Worm (Caenorhabditis elegans) whole organism, young adult: ENCODE measurements around the gene wah-1.
"Not testable (repeated sequence)": the region's sequence is repeated elsewhere in the genome, so short reads cannot be mapped to it uniquely, and the experiment has no call there.

ENCODE experiments used
- D2030.7 ChIP-seq: fragments of 200-800 bp; sonication (Bioruptor generic); IDR thresholded peaks from 2 replicates; pipeline ENCODE4 v1.3.6; 2022; ENCODE audit warnings: missing genetic modification reagents, missing genetic modification characterization, missing compliant biosample characterization
- F10E7.11 ChIP-seq: sonication (generic microtip); optimal IDR thresholded peaks from 2 replicates; lab custom pipeline; 2017; ENCODE audit warnings: mild to moderate bottlenecking, missing genetic modification characterization, moderate library complexity, missing compliant biosample characterization
- F37B4.10 ChIP-seq: fragments of 200-800 bp; sonication (Bioruptor generic); IDR thresholded peaks from 2 replicates; pipeline ENCODE4 v1.3.6; 2022; ENCODE audit warnings: missing genetic modification characterization, missing compliant biosample characterization
- F55B11.4 ChIP-seq: sonication (generic microtip); optimal IDR thresholded peaks from 2 replicates; lab custom pipeline; 2016; ENCODE audit warnings: missing compliant biosample characterization, missing genetic modification characterization, borderline replicate concordance; ENCODE audit not compliant: insufficient read depth
- F57C9.4 ChIP-seq: sonication (generic microtip); optimal IDR thresholded peaks from 2 replicates; lab custom pipeline; 2017; ENCODE audit warnings: mild to moderate bottlenecking, missing genetic modification characterization, missing compliant biosample characterization
- Y79H2A.3 ChIP-seq: fragments of 200-800 bp; sonication (Bioruptor generic); conservative IDR thresholded peaks from 2 replicates; pipeline ENCODE4 v1.3.6; 2022; ENCODE audit warnings: missing genetic modification reagents, missing genetic modification characterization, missing compliant biosample characterization
- ama-1 ChIP-seq, 3 experiments: fragments of 150-350 bp in 1 of 3; sonication (generic microtip) in 2 of 3; optimal IDR thresholded peaks; 2 replicates each; lab custom pipeline; 2014 to 2018; ENCODE audit warnings: missing biosample characterization in 2 of 3, missing genetic modification characterization in 2 of 3, missing genetic modification reagents in 2 of 3
- attf-6 ChIP-seq: fragments of 200-800 bp; sonication (Bioruptor generic); IDR thresholded peaks from 2 replicates; pipeline ENCODE4 v1.3.6; 2022; ENCODE audit warnings: missing genetic modification reagents, missing genetic modification characterization, missing compliant biosample characterization
- cebp-1 ChIP-seq, 2 experiments: fragments of 200-800 bp in 1 of 2; sonication (Bioruptor generic) in 1 of 2; sonication (generic microtip) in 1 of 2; IDR thresholded peaks in 1 of 2; optimal IDR thresholded peaks in 1 of 2; 2 replicates each; pipeline versions ENCODE4 v1.3.6 to Lab custom; 2017 to 2022; ENCODE audit warnings: missing compliant biosample characterization in 2 of 2, missing genetic modification characterization in 2 of 2, mild to moderate bottlenecking in 1 of 2, missing genetic modification reagents in 1 of 2, moderate library complexity in 1 of 2
- ceh-27 ChIP-seq: fragments of 200-800 bp; sonication (Bioruptor generic); optimal IDR thresholded peaks from 2 replicates; lab custom pipeline; 2018; ENCODE audit warnings: mild to moderate bottlenecking, missing genetic modification characterization, moderate library complexity, missing compliant biosample characterization
- ceh-91 ChIP-seq: fragments of 200-800 bp; sonication (Bioruptor generic); IDR thresholded peaks from 2 replicates; pipeline ENCODE4 v1.3.6; 2022; ENCODE audit warnings: missing genetic modification reagents, missing genetic modification characterization, missing compliant biosample characterization
- die-1 ChIP-seq: sonication (generic microtip); optimal IDR thresholded peaks from 2 replicates; lab custom pipeline; 2016; ENCODE audit warnings: missing genotype, mild to moderate bottlenecking, missing genetic modification characterization, missing compliant biosample characterization
- dox-1 ChIP-seq: fragments of 200-800 bp; sonication (Bioruptor generic); IDR thresholded peaks from 2 replicates; pipeline ENCODE4 v1.3.6; 2022; ENCODE audit warnings: missing genetic modification reagents, missing genetic modification characterization, missing compliant biosample characterization
- dpl-1 ChIP-seq: fragments of 150-350 bp; optimal IDR thresholded peaks from 2 replicates; lab custom pipeline; 2014; ENCODE audit warnings: missing biosample characterization, missing genetic modification reagents, missing genetic modification characterization
- egrh-3 ChIP-seq: fragments of 200-800 bp; sonication (Bioruptor generic); IDR thresholded peaks from 2 replicates; pipeline ENCODE4 v1.3.6; 2022; ENCODE audit warnings: missing genetic modification reagents, missing genetic modification characterization, missing compliant biosample characterization
- him-1 ChIP-seq: sonication (generic microtip); optimal IDR thresholded peaks from 2 replicates; lab custom pipeline; 2016; ENCODE audit warnings: missing genotype, missing genetic modification reagents, missing genetic modification characterization, missing compliant biosample characterization
- hsf-1 ChIP-seq: fragments of 200-800 bp; sonication (Bioruptor generic); IDR thresholded peaks from 2 replicates; pipeline ENCODE4 v1.3.6; 2022; ENCODE audit warnings: missing genetic modification reagents, missing genetic modification characterization, missing compliant biosample characterization
- lin-35 ChIP-seq, 3 experiments: fragments of 150-350 bp in 2 of 3; sonication (generic microtip) in 1 of 3; optimal IDR thresholded peaks; 2 replicates each; lab custom pipeline; 2014 to 2018; ENCODE audit warnings: missing biosample characterization in 3 of 3, missing genetic modification characterization in 3 of 3, missing genetic modification reagents in 3 of 3
- lir-1 ChIP-seq: fragments of 200-800 bp; sonication (Bioruptor generic); conservative IDR thresholded peaks from 2 replicates; pipeline ENCODE4 v1.3.6; 2022; ENCODE audit warnings: missing genetic modification reagents, missing genetic modification characterization, missing compliant biosample characterization
- lsy-27 ChIP-seq: sonication (generic microtip); optimal IDR thresholded peaks from 2 replicates; lab custom pipeline; 2017; ENCODE audit warnings: missing genetic modification characterization, mild to moderate bottlenecking, missing compliant biosample characterization, antibody characterized with exemption, missing genotype, borderline replicate concordance; ENCODE audit not compliant: insufficient read depth
- madf-10 ChIP-seq: sonication (generic microtip); optimal IDR thresholded peaks from 2 replicates; lab custom pipeline; 2016; ENCODE audit warnings: mild to moderate bottlenecking, missing genetic modification characterization, missing compliant biosample characterization
- madf-6 ChIP-seq: fragments of 200-800 bp; sonication (Bioruptor generic); IDR thresholded peaks from 2 replicates; pipeline ENCODE4 v1.3.6; 2022; ENCODE audit warnings: missing genetic modification reagents, missing genetic modification characterization, missing compliant biosample characterization
- mxl-1 ChIP-seq: sonication (generic microtip); optimal IDR thresholded peaks from 2 replicates; lab custom pipeline; 2016; ENCODE audit warnings: missing genetic modification characterization, missing compliant biosample characterization
- nfya-2 ChIP-seq: fragments of 200-800 bp; sonication (Bioruptor generic); IDR thresholded peaks from 2 replicates; pipeline ENCODE4 v1.3.6; 2022; ENCODE audit warnings: missing genetic modification reagents, missing genetic modification characterization, missing compliant biosample characterization
- nfyb-1 ChIP-seq: fragments of 200-800 bp; sonication (Bioruptor generic); IDR thresholded peaks from 2 replicates; pipeline ENCODE4 v1.3.6; 2022; ENCODE audit warnings: missing genetic modification reagents, missing genetic modification characterization, missing compliant biosample characterization
- nhr-27 ChIP-seq: fragments of 200-800 bp; sonication (Bioruptor generic); optimal IDR thresholded peaks from 2 replicates; lab custom pipeline; 2018; ENCODE audit warnings: mild to moderate bottlenecking, missing genetic modification characterization, moderate library complexity, missing compliant biosample characterization
- nhr-90 ChIP-seq: sonication (generic microtip); optimal IDR thresholded peaks from 2 replicates; lab custom pipeline; 2016; ENCODE audit warnings: missing genotype, mild to moderate bottlenecking, missing genetic modification characterization, missing compliant biosample characterization
- pbrm-1 ChIP-seq: fragments of 200-800 bp; sonication (Bioruptor generic); IDR thresholded peaks from 2 replicates; pipeline ENCODE4 v1.3.6; 2022; ENCODE audit warnings: missing genetic modification reagents, missing genetic modification characterization, missing compliant biosample characterization
- rpc-1 ChIP-seq, 2 experiments: fragments of 150-350 bp in 1 of 2; sonication (generic microtip) in 1 of 2; optimal IDR thresholded peaks; 2 replicates each; lab custom pipeline; 2014 to 2018; ENCODE audit warnings: missing biosample characterization in 1 of 2, missing genetic modification characterization in 1 of 2, missing genetic modification reagents in 1 of 2, missing genotype in 1 of 2
- tlf-1 ChIP-seq: fragments of 200-800 bp; sonication (Bioruptor generic); optimal IDR thresholded peaks from 2 replicates; lab custom pipeline; 2018; ENCODE audit warnings: mild to moderate bottlenecking, missing genetic modification characterization, missing compliant biosample characterization
- unc-62 ChIP-seq: fragments of 150-350 bp; optimal IDR thresholded peaks from 2 replicates; lab custom pipeline; 2014; ENCODE audit warnings: missing biosample characterization, missing genetic modification reagents, missing genetic modification characterization
- xnd-1 ChIP-seq: sonication (generic microtip); optimal IDR thresholded peaks from 2 replicates; lab custom pipeline; 2016; ENCODE audit warnings: missing genotype, missing genetic modification reagents, missing genetic modification characterization, missing compliant biosample characterization
- zfh-2 ChIP-seq: fragments of 200-800 bp; sonication (Bioruptor generic); conservative IDR thresholded peaks from 2 replicates; pipeline ENCODE4 v1.3.6; 2022; ENCODE audit warnings: missing genetic modification reagents, missing genetic modification characterization, missing compliant biosample characterization
- ztf-25 ChIP-seq: fragments of 200-800 bp; sonication (Bioruptor generic); IDR thresholded peaks from 2 replicates; pipeline ENCODE4 v1.3.6; 2022; ENCODE audit warnings: missing genetic modification reagents, missing genetic modification characterization, missing compliant biosample characterization

Gene wah-1

ce11 chrIII:11991654-11992292 lies 1.8 kb downstream of the wah-1 start:
- TF ChIP-seq zfh-2 (GFP tag; lab: Robert Waterston, UW) (peak; percentile 81), ceh-27 (GFP tag; lab: Kevin White, UChicago) (no peak), madf-10 (tag; lab: Kevin White, UChicago) (no peak), egrh-3 (GFP tag; lab: Robert Waterston, UW) (peak; percentile 13; the same call in 1 of the 2 replicates), ama-1 (optimal IDR thresholded peaks at IDR 0.05; lab: Kevin White, UChicago) (no peak), ama-1 (GFP tag; optimal IDR thresholded peaks at IDR 0.05; lab: Kevin White, UChicago) (no peak)

DNA sequence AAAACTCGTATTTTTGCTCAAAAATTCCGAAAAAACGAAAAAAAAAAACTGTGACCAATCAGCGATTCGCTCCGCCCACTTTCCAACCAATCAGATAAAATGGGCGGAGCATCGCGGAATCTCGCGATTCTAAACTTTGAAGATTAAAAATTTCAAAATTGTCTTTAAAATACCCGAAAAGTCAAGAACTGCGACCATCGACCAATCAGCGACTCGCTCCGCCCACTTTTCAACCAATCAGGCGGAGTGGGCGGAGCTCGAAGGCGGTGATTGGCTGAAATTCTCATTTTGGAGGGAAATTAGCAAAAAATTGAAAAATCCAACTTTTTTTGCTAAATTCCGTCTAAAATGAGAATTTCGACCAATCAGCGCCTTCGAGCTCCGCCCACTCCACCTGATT lies 5.8 kb downstream of the wah-1 start:
- peak; percentile 61; the same call in 1 of the 2 replicates for TF ChIP-seq nfyb-1 (GFP tag; lab: Robert Waterston, UW)
- TF ChIP-seq F37B4.10 (GFP tag; lab: Robert Waterston, UW): 0 out of 2 replicates have a peak, but pooled peaks have one; percentile 24
- no peak for TF ChIP-seq mxl-1 (tag; lab: Kevin White, UChicago)
- no peak for TF ChIP-seq dpl-1
- TF ChIP-seq Y79H2A.3 (GFP tag; lab: Robert Waterston, UW): no peak
- TF ChIP-seq nfya-2 (GFP tag; lab: Robert Waterston, UW): no peak
- TF ChIP-seq tlf-1: no peak
- no peak for TF ChIP-seq ceh-91 (GFP tag; lab: Robert Waterston, UW)

DNA sequence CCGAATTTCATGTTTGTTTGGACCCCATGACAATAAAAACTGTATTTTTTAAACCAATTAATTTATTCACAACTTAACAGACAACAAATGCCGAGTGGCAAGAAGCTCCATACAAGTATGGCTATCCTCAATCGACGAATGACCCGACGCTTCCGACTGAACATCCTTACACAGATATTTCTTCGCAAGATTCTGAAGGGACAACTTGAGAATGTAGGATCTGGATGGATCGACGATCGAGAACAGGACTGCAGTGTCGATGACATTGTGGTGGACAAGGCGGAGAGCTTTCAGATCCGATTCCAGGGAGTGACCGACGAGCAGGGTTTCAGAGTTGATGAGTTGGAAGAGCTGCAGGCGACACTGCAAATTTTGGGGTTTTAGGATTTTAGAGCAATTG lies 9.6 kb downstream of the wah-1 start:
- TF ChIP-seq lsy-27 (tag; lab: Kevin White, UChicago): no peak
- TF ChIP-seq lir-1 (GFP tag; lab: Robert Waterston, UW): no peak
- TF ChIP-seq him-1 (tag; lab: Kevin White, UChicago): peak; percentile 64

DNA sequence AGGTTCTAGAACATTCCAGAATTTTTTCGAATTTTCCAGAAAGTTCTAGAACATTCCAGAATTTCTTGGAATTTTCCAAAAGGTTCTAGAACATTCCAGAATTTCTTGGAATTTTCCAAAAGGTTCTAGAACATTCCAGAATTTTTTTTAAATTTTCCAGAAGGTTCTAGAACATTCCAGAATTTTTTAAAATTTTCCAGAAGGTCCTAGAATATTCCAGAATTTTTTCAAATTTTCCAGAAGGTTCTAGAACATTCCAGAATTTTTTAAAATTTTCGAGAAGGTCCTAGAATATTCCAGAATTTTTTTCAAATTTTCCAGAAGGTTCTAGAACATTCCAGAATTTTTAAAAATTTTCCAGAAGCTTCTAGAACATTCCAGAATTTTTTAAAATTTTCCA lies 11.5 kb downstream of the wah-1 start:
- TF ChIP-seq dox-1 (GFP tag; lab: Robert Waterston, UW) (peak; percentile 20; the same call in 1 of the 2 replicates), madf-6 (GFP tag; lab: Robert Waterston, UW) (0 out of 2 replicates have a peak, but pooled peaks have one; percentile 21), hsf-1 (GFP tag; lab: Robert Waterston, UW) (peak; percentile 96), rpc-1 (optimal IDR thresholded peaks at IDR 0.05; lab: Kevin White, UChicago) (peak; percentile 43)
- TF ChIP-seq rpc-1 (tag; optimal IDR thresholded peaks at IDR 0.05; lab: Kevin White, UChicago): not testable (repeated sequence)
- TF ChIP-seq, all 124 proteins: peak for 4; not testable (repeated sequence) for 120

ce11 chrIII:12002850-12003249 lies 12.9 kb downstream of the wah-1 start, which contains the start of gene Y56A3A.33:
Gene Y56A3A.33 (minus strand): TSS chrIII:12002950.
- TF ChIP-seq nhr-27 (no peak), zfh-2 (GFP tag; lab: Robert Waterston, UW) (no peak), cebp-1 (GFP tag; IDR thresholded peaks at IDR 0.05; lab: Robert Waterston, UW) (no peak), cebp-1 (tag; optimal IDR thresholded peaks at IDR 0.05; lab: Kevin White, UChicago) (no peak), lin-35 (GFP tag; optimal IDR thresholded peaks at IDR 0.05; lab: Kevin White, UChicago) (no peak), F10E7.11 (tag; lab: Kevin White, UChicago) (no peak), nhr-90 (no peak), F55B11.4 (no peak), die-1 (tag; lab: Kevin White, UChicago) (no peak), dpl-1 (no peak), D2030.7 (GFP tag; lab: Robert Waterston, UW) (no peak), xnd-1 (tag; lab: Kevin White, UChicago) (no peak), attf-6 (GFP tag; lab: Robert Waterston, UW) (no peak), ztf-25 (GFP tag; lab: Robert Waterston, UW) (no peak), pbrm-1 (GFP tag; lab: Robert Waterston, UW) (no peak), F57C9.4 (tag; lab: Kevin White, UChicago) (no peak), unc-62 (GFP tag; lab: Kevin White, UChicago) (no peak)
